Fruit fly (Drosophila melanogaster): ENCODE measurements around the gene Gr10b.

The Gr10b gene

dm6 chrX:11452846-11453391 is 39.9 kb upstream of the Gr10b start (continued):
- no peak for TF ChIP-seq h (optimal IDR thresholded peaks at IDR 0.05)
- no peak for TF ChIP-seq prd (optimal IDR thresholded peaks at IDR 0.05)
- TF ChIP-seq prd (GFP tag; IDR thresholded peaks at IDR 0.05), result peak; percentile 87
- TF ChIP-seq CG12391 (tag; optimal IDR thresholded peaks at IDR 0.05), result peak; percentile 76
- peak; percentile 41 for TF ChIP-seq CG6683 (GFP tag; optimal IDR thresholded peaks at IDR 0.05)
- no peak for TF ChIP-seq CG7271 (tag; optimal IDR thresholded peaks at IDR 0.05)
- peak; percentile 53 for TF ChIP-seq CHES-1-like (GFP tag; optimal IDR thresholded peaks at IDR 0.05)
- TF ChIP-seq Ets97D (GFP tag; optimal IDR thresholded peaks at IDR 0.05), result peak; percentile 57
- no peak for TF ChIP-seq MTF-1 (GFP tag; optimal IDR thresholded peaks at IDR 0.05; ENCODE audit: borderline replicate concordance)
- TF ChIP-seq MESR4 (GFP tag; optimal IDR thresholded peaks at IDR 0.05), result peak; percentile 15
- peak; percentile 44 for TF ChIP-seq dmrt11E (tag; optimal IDR thresholded peaks at IDR 0.05)
- TF ChIP-seq nom (GFP tag; optimal IDR thresholded peaks at IDR 0.05), result peak; percentile 10
- TF ChIP-seq cad (GFP tag; optimal IDR thresholded peaks at IDR 0.05), result no peak
- TF ChIP-seq phol (tag; optimal IDR thresholded peaks at IDR 0.05), result peak; percentile 59
- TF ChIP-seq vvl (GFP tag; IDR thresholded peaks at IDR 0.05), result peak; percentile 95
- peak; percentile 70 for TF ChIP-seq Blimp-1 (GFP tag; optimal IDR thresholded peaks at IDR 0.05)
- peak; percentile 65 for TF ChIP-seq eyg (GFP tag; optimal IDR thresholded peaks at IDR 0.05)
- peak; percentile 86 for TF ChIP-seq Ada2b (GFP tag; IDR thresholded peaks at IDR 0.05)
- peak; percentile 42 for TF ChIP-seq Deaf1 (tag; optimal IDR thresholded peaks at IDR 0.05)
- no peak for TF ChIP-seq pfk (GFP tag; optimal IDR thresholded peaks at IDR 0.05)
- no peak for TF ChIP-seq da (GFP tag; optimal IDR thresholded peaks at IDR 0.05)
- TF ChIP-seq CG30403 (GFP tag; optimal IDR thresholded peaks at IDR 0.05), result peak; percentile 74
- peak; percentile 63 for TF ChIP-seq CG11723 (GFP tag; optimal IDR thresholded peaks at IDR 0.05)
- peak; percentile 70 for TF ChIP-seq CG11247 (GFP tag; IDR thresholded peaks at IDR 0.05)
- TF ChIP-seq NfI (GFP tag; optimal IDR thresholded peaks at IDR 0.05), result peak; percentile 67
- peak; percentile 62 for TF ChIP-seq disco-r (GFP tag; optimal IDR thresholded peaks at IDR 0.05)
- TF ChIP-seq Asciz (GFP tag; optimal IDR thresholded peaks at IDR 0.05), result peak; percentile 57
- peak; percentile 30 for TF ChIP-seq CG12236 (GFP tag; optimal IDR thresholded peaks at IDR 0.05)
- no peak for TF ChIP-seq Stat92E (GFP tag; optimal IDR thresholded peaks at IDR 0.05)
- TF ChIP-seq Atf3 (GFP tag; optimal IDR thresholded peaks at IDR 0.05), result peak; percentile 46
- TF ChIP-seq NK7.1 (GFP tag; optimal IDR thresholded peaks at IDR 0.05), result peak; percentile 68
- peak; percentile 88 for TF ChIP-seq lilli (GFP tag; optimal IDR thresholded peaks at IDR 0.05)
- TF ChIP-seq Lpt (GFP tag; optimal IDR thresholded peaks at IDR 0.05), result no peak
- peak; percentile 16 for TF ChIP-seq Jarid2 (GFP tag; optimal IDR thresholded peaks at IDR 0.05)
- peak; percentile 50 for TF ChIP-seq jing (GFP tag; optimal IDR thresholded peaks at IDR 0.05)
- peak; percentile 75; the same call in 1 of the 2 replicates for TF ChIP-seq CG5953 (GFP tag; IDR thresholded peaks at IDR 0.05)
- no peak for TF ChIP-seq abd-A (tag; optimal IDR thresholded peaks at IDR 0.05)
- TF ChIP-seq tin (GFP tag; optimal IDR thresholded peaks at IDR 0.05), result peak; percentile 65
- TF ChIP-seq HHEX (GFP tag; optimal IDR thresholded peaks at IDR 0.05), result peak; percentile 73
- TF ChIP-seq vnd (GFP tag; IDR thresholded peaks at IDR 0.05; ENCODE audit: partially characterized antibody), result 0 out of 3 replicates have a peak, but pooled peaks have one; percentile 17
- TF ChIP-seq caup (GFP tag; optimal IDR thresholded peaks at IDR 0.05; ENCODE audit: severe bottlenecking), result peak; percentile 77
- peak; percentile 78 for TF ChIP-seq org-1 (GFP tag; optimal IDR thresholded peaks at IDR 0.05)
- TF ChIP-seq ci (GFP tag; IDR thresholded peaks at IDR 0.05), result peak; percentile 96
- TF ChIP-seq br (optimal IDR thresholded peaks at IDR 0.05), result no peak
- peak; percentile 66 for TF ChIP-seq CG10209 (GFP tag; optimal IDR thresholded peaks at IDR 0.05)
- TF ChIP-seq nau (GFP tag; optimal IDR thresholded peaks at IDR 0.05), result peak; percentile 55
- TF ChIP-seq CG9817 (tag; optimal IDR thresholded peaks at IDR 0.05), result peak; percentile 44
- TF ChIP-seq CG9727 (GFP tag; optimal IDR thresholded peaks at IDR 0.05), result peak; percentile 76
- TF ChIP-seq CG4360 (GFP tag; IDR thresholded peaks at IDR 0.05), result peak; percentile 89
- peak; percentile 50 for TF ChIP-seq CG17568 (GFP tag; optimal IDR thresholded peaks at IDR 0.05)
